Worm (Caenorhabditis elegans) whole organism, early embryonic: ENCODE results near the gene cth-1.

Experiments used
- B0310.2 ChIP-seq: sonication (generic microtip); optimal IDR thresholded peaks from 2 replicates; lab custom pipeline; 2016; ENCODE audit warnings: mild to moderate bottlenecking, missing genetic modification characterization, missing compliant biosample characterization
- F13C5.2 ChIP-seq: sonication (generic microtip); optimal IDR thresholded peaks from 2 replicates; lab custom pipeline; 2017; ENCODE audit warnings: mild to moderate bottlenecking, missing genetic modification characterization, inconsistent platforms, missing compliant biosample characterization
- ama-1 ChIP-seq: fragments of 150-350 bp; optimal IDR thresholded peaks from 2 replicates; lab custom pipeline; 2014
- ceh-13 ChIP-seq: fragments of 200-800 bp; sonication (Bioruptor generic); optimal IDR thresholded peaks from 2 replicates; lab custom pipeline; 2018; ENCODE audit warnings: mild to moderate bottlenecking, missing genetic modification characterization, missing compliant biosample characterization
- flt-1 ChIP-seq: fragments of 200-800 bp; sonication (Bioruptor generic); IDR thresholded peaks from 2 replicates; pipeline ENCODE4 v1.3.6; 2022; ENCODE audit warnings: missing genetic modification characterization, missing compliant biosample characterization
- hnd-1 ChIP-seq: sonication (generic microtip); optimal IDR thresholded peaks from 2 replicates; lab custom pipeline; 2016; ENCODE audit warnings: missing genetic modification characterization, missing compliant biosample characterization
- scrt-1 ChIP-seq: fragments of 200-800 bp; sonication (Bioruptor generic); IDR thresholded peaks from 2 replicates; pipeline ENCODE4 v1.3.6; 2022; ENCODE audit warnings: missing genetic modification characterization, missing compliant biosample characterization
- sea-1 ChIP-seq: fragments of 200-800 bp; sonication (Bioruptor generic); conservative IDR thresholded peaks from 2 replicates; pipeline ENCODE4 v1.3.6; 2022; ENCODE audit warnings: missing genetic modification characterization, missing compliant biosample characterization
- tbx-11 ChIP-seq: fragments of 200-800 bp; sonication (Bioruptor generic); IDR thresholded peaks from 2 replicates; pipeline ENCODE4 v1.3.6; 2022; ENCODE audit warnings: missing genetic modification characterization, missing compliant biosample characterization
- tbx-37 ChIP-seq: fragments of 200-800 bp; sonication (Bioruptor generic); conservative IDR thresholded peaks from 2 replicates; pipeline ENCODE4 v1.3.6; 2022; ENCODE audit warnings: missing genetic modification reagents, missing genetic modification characterization, missing compliant biosample characterization

DNA sequence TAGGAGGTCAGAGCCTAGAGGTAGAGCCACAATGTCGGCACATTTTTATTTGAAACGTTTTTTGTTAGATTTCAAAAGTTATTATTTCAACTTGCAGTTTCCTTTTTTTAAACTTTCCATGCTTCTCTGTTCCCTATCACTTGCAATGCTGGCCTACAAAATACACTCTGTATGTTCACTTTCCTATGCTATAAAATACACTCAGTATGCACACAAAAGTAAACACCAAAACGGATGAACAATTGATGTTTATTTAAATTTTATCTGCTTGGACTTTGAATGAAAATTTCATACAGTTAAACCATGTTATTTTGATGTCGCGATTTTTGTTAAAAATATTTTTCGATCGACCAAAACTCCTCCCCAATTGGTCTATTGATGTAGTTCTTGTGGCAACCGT lies 19.8 kb upstream of the cth-1 start:
- TF ChIP-seq ama-1, result no peak
- TF ChIP-seq tbx-37 (GFP tag; lab: Robert Waterston, UW), result no peak
- TF ChIP-seq tbx-11 (GFP tag; lab: Robert Waterston, UW), result no peak
- TF ChIP-seq F13C5.2 (tag; lab: Kevin White, UChicago), result no peak
- TF ChIP-seq sea-1, result no peak
- TF ChIP-seq hnd-1, result no peak
- TF ChIP-seq B0310.2, result no peak
- no peak for TF ChIP-seq flt-1
- TF ChIP-seq ceh-13 (GFP tag; lab: Kevin White, UChicago), result no peak
- no peak for TF ChIP-seq scrt-1 (GFP tag; lab: Robert Waterston, UW)
